Fruit fly (Drosophila melanogaster) whole organism: Measurements from ENCODE around the gene yip7.

Experiments
- EcR ChIP-seq, 2 experiments: fragments of >200 bp; optimal IDR thresholded peaks; 2 replicates each; lab custom pipeline; 2017; ENCODE audit warnings: missing biosample characterization in 2 of 2, missing genetic modification characterization in 2 of 2, missing genetic modification reagents in 2 of 2
- pan ChIP-seq: fragments of >200 bp; optimal IDR thresholded peaks from 2 replicates; lab custom pipeline; 2017
- psq ChIP-seq: fragments of >200 bp; optimal IDR thresholded peaks from 2 replicates; lab custom pipeline; 2017
- usp ChIP-seq: fragments of >200 bp; optimal IDR thresholded peaks from 2 replicates; lab custom pipeline; 2017; ENCODE audit warnings: missing biosample characterization, missing genetic modification characterization, mixed read lengths

DNA sequence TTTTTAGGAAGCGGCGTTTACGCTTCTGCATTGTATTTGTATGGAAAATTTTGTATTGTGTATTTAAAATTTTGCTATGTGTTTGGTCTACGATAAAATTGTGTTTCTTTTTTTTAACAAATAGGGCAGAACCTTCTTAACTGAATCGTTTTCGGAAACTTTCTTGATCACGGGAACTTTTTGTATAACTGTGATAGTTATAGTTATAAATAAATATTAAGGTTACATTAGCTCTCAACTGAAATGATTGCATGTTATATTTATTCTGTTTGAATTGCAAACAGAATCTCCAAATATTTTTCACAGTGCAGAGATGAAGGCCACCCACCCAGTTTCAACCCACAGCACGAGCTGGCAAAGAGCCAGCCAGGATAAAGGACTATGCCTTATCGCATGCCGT is 24.1 kb upstream of the yip7 start, which contains the start of gene alphaKap4:
- TF ChIP-seq pan (lab: Kevin White, UChicago), result no peak
- no peak for TF ChIP-seq psq (lab: Kevin White, UChicago)
- no peak for TF ChIP-seq usp (GFP tag; lab: Kevin White, UChicago)
- TF ChIP-seq EcR (GFP tag; optimal IDR thresholded peaks at IDR 0.05; lab: Kevin White, UChicago), result no peak
